Fruit fly (Drosophila melanogaster) whole organism, embryonic: ENCODE results near the gene Muc18B.

Experiments used
- Bdp1 ChIP-seq: fragments of 200-800 bp; sonication (Bioruptor generic); optimal IDR thresholded peaks from 3 replicates; lab custom pipeline; 2016; ENCODE audit warnings: missing biosample characterization, missing genetic modification characterization
- CG10147 ChIP-seq: fragments of 200-800 bp; sonication (Bioruptor generic); optimal IDR thresholded peaks from 2 replicates; lab custom pipeline; 2019; ENCODE audit warnings: missing biosample characterization, mild to moderate bottlenecking, missing genetic modification characterization, moderate library complexity
- CG10209 ChIP-seq: fragments of 200-800 bp; sonication (Bioruptor generic); optimal IDR thresholded peaks from 3 replicates; lab custom pipeline; 2017; ENCODE audit warnings: missing biosample characterization, mild to moderate bottlenecking, missing genetic modification characterization, missing genetic modification reagents
- CG10321 ChIP-seq: fragments of 200-800 bp; sonication (Bioruptor generic); IDR thresholded peaks from 2 replicates; pipeline ENCODE4 v1.3.6; 2022; ENCODE audit warnings: missing biosample characterization, missing genetic modification characterization
- CG11247 ChIP-seq: fragments of 200-800 bp; sonication (Bioruptor generic); IDR thresholded peaks from 2 replicates; pipeline ENCODE4 v1.3.6; 2022; ENCODE audit warnings: missing biosample characterization, missing genetic modification characterization
- CG11723 ChIP-seq: fragments of 200-800 bp; sonication (Bioruptor generic); optimal IDR thresholded peaks from 2 replicates; lab custom pipeline; 2017; ENCODE audit warnings: missing biosample characterization, mild to moderate bottlenecking, missing genetic modification characterization
- CG12104 ChIP-seq: fragments of 200-800 bp; sonication (Bioruptor generic); optimal IDR thresholded peaks from 3 replicates; lab custom pipeline; 2016; ENCODE audit warnings: missing biosample characterization, missing genetic modification characterization
- CG12155 ChIP-seq: fragments of 200-800 bp; sonication (Bioruptor generic); optimal IDR thresholded peaks from 3 replicates; lab custom pipeline; 2016; ENCODE audit warnings: missing biosample characterization, missing genetic modification characterization
- CG12299 ChIP-seq: fragments of 200-800 bp; sonication (Bioruptor generic); optimal IDR thresholded peaks from 2 replicates; lab custom pipeline; 2018; ENCODE audit warnings: missing biosample characterization, mild to moderate bottlenecking, missing genetic modification characterization
- CG13424 ChIP-seq: fragments of 200-800 bp; sonication (Bioruptor generic); optimal IDR thresholded peaks from 2 replicates; lab custom pipeline; 2019; ENCODE audit warnings: missing biosample characterization, mild to moderate bottlenecking, missing genetic modification characterization, moderate library complexity
- CG13894 ChIP-seq: fragments of 200-800 bp; sonication (Bioruptor generic); optimal IDR thresholded peaks from 3 replicates; lab custom pipeline; 2018; ENCODE audit warnings: missing biosample characterization, mild to moderate bottlenecking, missing genetic modification characterization, moderate library complexity
- CG1603 ChIP-seq: fragments of 200-800 bp; sonication (Bioruptor generic); optimal IDR thresholded peaks from 2 replicates; lab custom pipeline; 2019; ENCODE audit warnings: missing biosample characterization, mild to moderate bottlenecking, missing genetic modification characterization, moderate library complexity
- CG18476 ChIP-seq: fragments of 200-800 bp; sonication (Bioruptor generic); optimal IDR thresholded peaks from 2 replicates; lab custom pipeline; 2016; ENCODE audit warnings: missing biosample characterization, mild to moderate bottlenecking, missing genetic modification characterization
- CG3163 ChIP-seq: fragments of 200-800 bp; sonication (Bioruptor generic); optimal IDR thresholded peaks from 3 replicates; lab custom pipeline; 2016; ENCODE audit warnings: missing biosample characterization, missing genetic modification characterization
- CG7372 ChIP-seq: fragments of 200-800 bp; sonication (Bioruptor generic); IDR thresholded peaks from 2 replicates; pipeline ENCODE4 v1.3.6; 2022; ENCODE audit warnings: missing biosample characterization, missing genetic modification characterization
- CG8388 ChIP-seq: fragments of 200-800 bp; sonication (Bioruptor generic); optimal IDR thresholded peaks from 2 replicates; lab custom pipeline; 2019; ENCODE audit warnings: missing biosample characterization, mild to moderate bottlenecking, missing genetic modification characterization, moderate library complexity
- CG9876 ChIP-seq: fragments of 200-800 bp; sonication (Bioruptor generic); optimal IDR thresholded peaks from 2 replicates; lab custom pipeline; 2016; ENCODE audit warnings: missing biosample characterization, missing genetic modification characterization
- CG9932 ChIP-seq: fragments of 200-800 bp; sonication (Bioruptor generic); IDR thresholded peaks from 2 replicates; pipeline ENCODE4 v1.3.6; 2022; ENCODE audit warnings: missing biosample characterization, missing genetic modification characterization
- CHES-1-like ChIP-seq: fragments of 200-800 bp; sonication (Bioruptor generic); optimal IDR thresholded peaks from 2 replicates; lab custom pipeline; 2016; ENCODE audit warnings: missing biosample characterization, missing genetic modification characterization
- Dp ChIP-seq: fragments of 200-800 bp; sonication (Bioruptor generic); optimal IDR thresholded peaks from 2 replicates; lab custom pipeline; 2018; ENCODE audit warnings: missing biosample characterization, mild to moderate bottlenecking, missing genetic modification characterization, moderate library complexity
- E2f2 ChIP-seq: fragments of 200-800 bp; sonication (Bioruptor generic); IDR thresholded peaks from 2 replicates; pipeline ENCODE4 v1.3.6; 2022; ENCODE audit warnings: missing biosample characterization, missing genetic modification characterization
- Ets97D ChIP-seq: fragments of 200-800 bp; sonication (Bioruptor generic); optimal IDR thresholded peaks from 3 replicates; lab custom pipeline; 2016; ENCODE audit warnings: missing biosample characterization, missing genetic modification characterization
- Fer2 ChIP-seq: fragments of 200-800 bp; sonication (Bioruptor generic); optimal IDR thresholded peaks from 2 replicates; lab custom pipeline; 2018; ENCODE audit warnings: missing biosample characterization, mild to moderate bottlenecking, missing genetic modification characterization, moderate library complexity
- HLH3B ChIP-seq: fragments of 200-800 bp; sonication (Bioruptor generic); IDR thresholded peaks from 2 replicates; pipeline ENCODE4 v1.3.6; 2022; ENCODE audit warnings: missing biosample characterization, missing genetic modification characterization
- Hand ChIP-seq: fragments of 200-800 bp; sonication (Bioruptor generic); optimal IDR thresholded peaks from 2 replicates; lab custom pipeline; 2017; ENCODE audit warnings: mild to moderate bottlenecking, missing biosample characterization, missing genetic modification reagents, missing genetic modification characterization
- Hmx ChIP-seq: fragments of 200-800 bp; sonication (Bioruptor generic); optimal IDR thresholded peaks from 2 replicates; lab custom pipeline; 2016; ENCODE audit warnings: missing biosample characterization, missing genetic modification characterization
- MESR4 ChIP-seq: fragments of 200-800 bp; sonication (Bioruptor generic); optimal IDR thresholded peaks from 2 replicates; lab custom pipeline; 2018; ENCODE audit warnings: missing biosample characterization, mild to moderate bottlenecking, missing genetic modification characterization, moderate library complexity
- Oaz ChIP-seq: fragments of 200-800 bp; sonication (Bioruptor generic); IDR thresholded peaks from 2 replicates; pipeline ENCODE4 v1.3.6; 2022; ENCODE audit warnings: missing biosample characterization, missing genetic modification characterization
- Sox102F ChIP-seq: fragments of 200-800 bp; sonication (Bioruptor generic); optimal IDR thresholded peaks from 2 replicates; lab custom pipeline; 2018; ENCODE audit warnings: missing biosample characterization, mild to moderate bottlenecking, missing genetic modification characterization, moderate library complexity
- Vsx1 ChIP-seq: fragments of 200-800 bp; sonication (Bioruptor generic); optimal IDR thresholded peaks from 2 replicates; lab custom pipeline; 2017; ENCODE audit warnings: missing biosample characterization, mild to moderate bottlenecking, missing genetic modification characterization, missing genetic modification reagents
- ac ChIP-seq: fragments of 200-800 bp; sonication (Bioruptor generic); optimal IDR thresholded peaks from 3 replicates; lab custom pipeline; 2017; ENCODE audit warnings: missing biosample characterization, mild to moderate bottlenecking, missing genetic modification characterization
- az2 ChIP-seq: fragments of 200-800 bp; sonication (Bioruptor generic); optimal IDR thresholded peaks from 3 replicates; lab custom pipeline; 2016; ENCODE audit warnings: missing biosample characterization, missing genetic modification characterization
- bigmax ChIP-seq: fragments of 200-800 bp; sonication (Bioruptor generic); optimal IDR thresholded peaks from 2 replicates; lab custom pipeline; 2018; ENCODE audit warnings: missing biosample characterization, mild to moderate bottlenecking, missing genetic modification characterization
- cad ChIP-seq: fragments of >200 bp; optimal IDR thresholded peaks from 2 replicates; lab custom pipeline; 2017; ENCODE audit warnings: missing biosample characterization, missing genetic modification characterization
- caup ChIP-seq: fragments of 200-800 bp; sonication (Bioruptor generic); optimal IDR thresholded peaks from 3 replicates; lab custom pipeline; 2017; ENCODE audit warnings: missing biosample characterization, mild to moderate bottlenecking, missing genetic modification characterization, moderate library complexity; ENCODE audit not compliant: severe bottlenecking
- chm ChIP-seq: fragments of 200-800 bp; sonication (Bioruptor generic); IDR thresholded peaks from 2 replicates; pipeline ENCODE4 v1.3.6; 2022; ENCODE audit warnings: missing biosample characterization, missing genetic modification characterization
- dmrt99B ChIP-seq: fragments of 200-800 bp; sonication (Bioruptor generic); optimal IDR thresholded peaks from 2 replicates; lab custom pipeline; 2018; ENCODE audit warnings: missing biosample characterization, mild to moderate bottlenecking, missing genetic modification characterization, moderate library complexity
- jing ChIP-seq: fragments of 200-800 bp; sonication (Bioruptor generic); optimal IDR thresholded peaks from 2 replicates; lab custom pipeline; 2018; ENCODE audit warnings: missing biosample characterization, mild to moderate bottlenecking, missing genetic modification characterization
- kay ChIP-seq: fragments of 200-800 bp; sonication (Bioruptor generic); optimal IDR thresholded peaks from 2 replicates; lab custom pipeline; 2016; ENCODE audit warnings: missing biosample characterization, missing genetic modification characterization
- ken ChIP-seq: fragments of 200-800 bp; sonication (Bioruptor generic); IDR thresholded peaks from 3 replicates; pipeline ENCODE4 v1.3.6; 2022; ENCODE audit warnings: missing biosample characterization, missing genetic modification characterization
- lilli ChIP-seq: fragments of 200-800 bp; sonication (Bioruptor generic); optimal IDR thresholded peaks from 3 replicates; lab custom pipeline; 2016; ENCODE audit warnings: missing biosample characterization, missing genetic modification characterization
- mam ChIP-seq: fragments of 200-800 bp; sonication (Bioruptor generic); optimal IDR thresholded peaks from 3 replicates; lab custom pipeline; 2016; ENCODE audit warnings: missing biosample characterization, missing genetic modification characterization
- mirr ChIP-seq: fragments of 200-800 bp; sonication (Bioruptor generic); optimal IDR thresholded peaks from 3 replicates; lab custom pipeline; 2018; ENCODE audit warnings: missing biosample characterization, mild to moderate bottlenecking, missing genetic modification characterization
- pb ChIP-seq: fragments of 200-800 bp; sonication (Bioruptor generic); optimal IDR thresholded peaks from 3 replicates; lab custom pipeline; 2016; ENCODE audit warnings: missing biosample characterization, missing genetic modification characterization
- ranshi ChIP-seq: fragments of 200-800 bp; sonication (Bioruptor generic); IDR thresholded peaks from 2 replicates; pipeline ENCODE4 v1.3.6; 2022; ENCODE audit warnings: missing biosample characterization, missing genetic modification characterization
- slbo ChIP-seq: fragments of 200-800 bp; sonication (Bioruptor generic); IDR thresholded peaks from 2 replicates; pipeline ENCODE4 v1.3.6; 2022; ENCODE audit warnings: missing biosample characterization, missing genetic modification characterization
- sr ChIP-seq: fragments of 200-800 bp; sonication (Bioruptor generic); IDR thresholded peaks from 3 replicates; pipeline ENCODE4 v1.3.6; 2022; ENCODE audit warnings: missing biosample characterization, missing genetic modification characterization
- toy ChIP-seq: fragments of 200-800 bp; sonication (Bioruptor generic); IDR thresholded peaks from 2 replicates; pipeline ENCODE4 v1.3.6; 2022; ENCODE audit warnings: missing biosample characterization, missing genetic modification characterization
- trh ChIP-seq: fragments of 200-800 bp; sonication (Bioruptor generic); optimal IDR thresholded peaks from 2 replicates; lab custom pipeline; 2016; ENCODE audit warnings: missing biosample characterization, missing genetic modification characterization
- ttk ChIP-seq: fragments of 200-800 bp; sonication (Bioruptor generic); IDR thresholded peaks from 2 replicates; pipeline ENCODE4 v2.1.2; 2022; ENCODE audit warnings: missing biosample characterization, missing genetic modification characterization
- yki ChIP-seq: fragments of >200 bp; optimal IDR thresholded peaks from 3 replicates; lab custom pipeline; 2018
- zen ChIP-seq: fragments of 200-800 bp; sonication (Bioruptor generic); optimal IDR thresholded peaks from 3 replicates; lab custom pipeline; 2018; ENCODE audit warnings: missing biosample characterization, mild to moderate bottlenecking, missing genetic modification characterization, moderate library complexity

The Muc18B gene

DNA sequence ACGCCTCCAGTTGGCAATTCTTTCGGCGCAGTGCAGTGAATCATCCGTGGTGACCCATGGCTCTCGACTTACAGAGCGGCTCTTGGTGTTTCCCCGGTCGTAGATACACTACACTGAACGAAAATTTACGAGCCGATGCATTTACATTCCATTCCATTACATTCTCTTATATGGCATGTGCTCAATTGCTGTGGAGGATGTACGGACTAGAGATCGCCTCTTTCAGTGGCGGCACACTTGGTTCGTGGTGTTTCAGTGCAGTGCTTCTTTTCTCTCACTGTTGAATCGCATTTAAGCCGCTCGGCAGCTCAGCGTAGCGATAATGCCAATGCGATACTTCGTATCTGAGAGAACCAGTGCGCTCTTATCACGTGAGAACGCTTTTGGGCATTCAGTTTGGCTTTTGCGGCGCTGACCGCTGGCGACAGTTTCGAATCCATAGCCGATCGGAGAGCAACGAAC, 27.7 kb upstream of the Muc18B start, which contains the start of gene Mec2 (continued):
- TF ChIP-seq toy (no peak), CG10321 (GFP tag; lab: Robert Waterston, UW) (no peak), Ets97D (GFP tag; lab: Kevin White, UChicago) (no peak), slbo (GFP tag; lab: Robert Waterston, UW) (peak; percentile 84), ac (GFP tag; lab: Kevin White, UChicago) (no peak), CG10209 (no peak), CG9932 (GFP tag; lab: Robert Waterston, UW) (peak; percentile 34), mam (peak; percentile 27), lilli (GFP tag; lab: Kevin White, UChicago) (peak; percentile 26), pb (GFP tag; lab: Kevin White, UChicago) (peak; percentile 52), zen (tag; lab: Kevin White, UChicago) (no peak), CG9876 (GFP tag; lab: Kevin White, UChicago) (no peak), Bdp1 (GFP tag; lab: Kevin White, UChicago) (peak; percentile 10), kay (GFP tag; lab: Kevin White, UChicago) (peak; percentile 59), CG18476 (GFP tag; lab: Kevin White, UChicago) (no peak), CG11723 (no peak), cad (GFP tag; lab: Kevin White, UChicago) (no peak), Hmx (GFP tag; lab: Kevin White, UChicago) (no peak), CG12155 (peak; percentile 0), CG11247 (no peak), CG1603 (tag; lab: Kevin White, UChicago) (peak; percentile 74), yki (lab: Kevin White, UChicago) (no peak), az2 (GFP tag; lab: Kevin White, UChicago) (peak; percentile 56), HLH3B (GFP tag; lab: Robert Waterston, UW) (peak; percentile 62), CG12299 (tag; lab: Kevin White, UChicago) (no peak), Oaz (GFP tag; lab: Robert Waterston, UW) (peak; percentile 31; the same call in 1 of the 2 replicates), Vsx1 (no peak), bigmax (GFP tag; lab: Kevin White, UChicago) (no peak), CG3163 (GFP tag; lab: Kevin White, UChicago) (peak; percentile 32), CG13424 (tag; lab: Kevin White, UChicago) (peak; percentile 1), CG7372 (no peak), Dp (GFP tag; lab: Kevin White, UChicago) (no peak), CHES-1-like (peak; percentile 58), Fer2 (tag; lab: Kevin White, UChicago) (no peak), CG13894 (tag; lab: Kevin White, UChicago) (no peak), mirr (GFP tag; lab: Kevin White, UChicago) (no peak), ttk (no peak), caup (GFP tag; lab: Kevin White, UChicago) (no peak), CG12104 (no peak), dmrt99B (tag; lab: Kevin White, UChicago) (peak; percentile 56), Sox102F (GFP tag; lab: Kevin White, UChicago) (peak; percentile 73), CG10147 (GFP tag; lab: Kevin White, UChicago) (no peak), ken (GFP tag; lab: Robert Waterston, UW) (peak; percentile 73), trh (no peak), ranshi (0 out of 2 replicates have a peak, but pooled peaks have one; percentile 34), E2f2 (GFP tag; lab: Robert Waterston, UW) (peak; percentile 39; the same call in 1 of the 2 replicates), MESR4 (GFP tag; lab: Kevin White, UChicago) (no peak), CG8388 (GFP tag; lab: Kevin White, UChicago) (peak; percentile 46), sr (GFP tag; lab: Robert Waterston, UW) (no peak), jing (GFP tag; lab: Kevin White, UChicago) (peak; percentile 38), chm (peak; percentile 62; the same call in 1 of the 2 replicates), Hand (GFP tag; lab: Kevin White, UChicago) (no peak)
